Fruit fly (Drosophila melanogaster) whole organism, embryonic: ENCODE measurements around the gene CG31207.

ENCODE experiments used
- CG10366 ChIP-seq: fragments of 200-800 bp; sonication (Bioruptor generic); IDR thresholded peaks from 2 replicates; pipeline ENCODE4 v1.3.6; 2022; ENCODE audit warnings: missing biosample characterization, missing genetic modification characterization
- CG11085 ChIP-seq: fragments of 200-800 bp; sonication (Bioruptor generic); IDR thresholded peaks from 2 replicates; pipeline ENCODE4 v1.3.6; 2022; ENCODE audit warnings: missing biosample characterization, missing genetic modification characterization
- CG12769 ChIP-seq: fragments of 200-800 bp; sonication (Bioruptor generic); optimal IDR thresholded peaks from 2 replicates; lab custom pipeline; 2019; ENCODE audit warnings: missing biosample characterization, mild to moderate bottlenecking, missing genetic modification characterization, moderate library complexity
- CG1602 ChIP-seq: fragments of 200-800 bp; sonication (Bioruptor generic); optimal IDR thresholded peaks from 3 replicates; lab custom pipeline; 2016; ENCODE audit warnings: missing biosample characterization, missing genetic modification characterization
- CG30431 ChIP-seq: fragments of 200-800 bp; sonication (Bioruptor generic); optimal IDR thresholded peaks from 2 replicates; lab custom pipeline; 2017; ENCODE audit warnings: missing biosample characterization, missing genetic modification characterization
- CG3838 ChIP-seq: fragments of 200-800 bp; sonication (Bioruptor generic); optimal IDR thresholded peaks from 3 replicates; lab custom pipeline; 2016; ENCODE audit warnings: missing biosample characterization, missing genetic modification characterization
- CG4360 ChIP-seq: fragments of 200-800 bp; sonication (Bioruptor generic); IDR thresholded peaks from 2 replicates; pipeline ENCODE4 v1.3.6; 2022; ENCODE audit warnings: missing biosample characterization, missing genetic modification characterization
- CG4820 ChIP-seq: fragments of 200-800 bp; sonication (Bioruptor generic); optimal IDR thresholded peaks from 3 replicates; lab custom pipeline; 2016; ENCODE audit warnings: missing biosample characterization, missing genetic modification characterization
- CG6689 ChIP-seq: fragments of 200-800 bp; sonication (Bioruptor generic); IDR thresholded peaks from 2 replicates; pipeline ENCODE4 v1.3.6; 2022; ENCODE audit warnings: missing biosample characterization, missing genetic modification characterization
- CG6813 ChIP-seq: fragments of 200-800 bp; sonication (Bioruptor generic); optimal IDR thresholded peaks from 2 replicates; lab custom pipeline; 2017; ENCODE audit warnings: missing biosample characterization, missing genetic modification characterization, mild to moderate bottlenecking, moderate library complexity, missing genetic modification reagents
- CG7963 ChIP-seq: fragments of 200-800 bp; sonication (Bioruptor generic); IDR thresholded peaks from 3 replicates; pipeline ENCODE4 v1.3.6; 2022; ENCODE audit warnings: missing biosample characterization, missing genetic modification characterization; ENCODE audit not compliant: partially characterized antibody
- CG8089 ChIP-seq: fragments of 200-800 bp; sonication (Bioruptor generic); optimal IDR thresholded peaks from 3 replicates; lab custom pipeline; 2016; ENCODE audit warnings: missing biosample characterization, missing genetic modification characterization
- Drgx ChIP-seq: fragments of 200-800 bp; sonication (Bioruptor generic); IDR thresholded peaks from 2 replicates; pipeline ENCODE4 v1.3.6; 2022; ENCODE audit warnings: missing biosample characterization, missing genetic modification characterization
- Gsc ChIP-seq: fragments of 200-800 bp; sonication (Bioruptor generic); IDR thresholded peaks from 2 replicates; pipeline ENCODE4 v1.3.6; 2022; ENCODE audit warnings: missing biosample characterization, missing genetic modification characterization
- H2.0 ChIP-seq: fragments of 200-800 bp; sonication (Bioruptor generic); IDR thresholded peaks from 2 replicates; pipeline ENCODE4 v1.3.6; 2022; ENCODE audit warnings: missing biosample characterization, missing genetic modification characterization
- Lhr ChIP-seq: fragments of 200-800 bp; sonication (Bioruptor generic); optimal IDR thresholded peaks from 3 replicates; lab custom pipeline; 2017; ENCODE audit warnings: mild to moderate bottlenecking, missing biosample characterization, missing genetic modification reagents, missing genetic modification characterization
- Med ChIP-seq: fragments of 200-800 bp; sonication (Bioruptor generic); peaks from one replicate; lab custom pipeline; 2016; ENCODE audit warnings: missing biosample characterization, missing genetic modification characterization, mild to moderate bottlenecking, inconsistent platforms, moderate library complexity
- Oli ChIP-seq: fragments of 200-800 bp; sonication (Bioruptor generic); optimal IDR thresholded peaks from 2 replicates; lab custom pipeline; 2018; ENCODE audit warnings: missing biosample characterization, mild to moderate bottlenecking, missing genetic modification characterization, moderate library complexity
- Xrp1 ChIP-seq: fragments of 200-800 bp; sonication (Bioruptor generic); IDR thresholded peaks from 2 replicates; pipeline ENCODE4 v1.3.6; 2022; ENCODE audit warnings: missing biosample characterization, missing genetic modification characterization
- ato ChIP-seq: fragments of 200-800 bp; sonication (Bioruptor generic); IDR thresholded peaks from 2 replicates; pipeline ENCODE4 v1.3.6; 2022; ENCODE audit warnings: missing biosample characterization, missing genetic modification characterization; ENCODE audit not compliant: partially characterized antibody
- bbx ChIP-seq: fragments of 200-800 bp; sonication (Bioruptor generic); IDR thresholded peaks from 2 replicates; pipeline ENCODE4 v1.3.6; 2022; ENCODE audit warnings: missing biosample characterization, missing genetic modification characterization; ENCODE audit not compliant: partially characterized antibody
- chinmo ChIP-seq: fragments of 200-800 bp; sonication (Bioruptor generic); IDR thresholded peaks from 4 replicates; pipeline ENCODE4 v1.3.6; 2022; ENCODE audit warnings: missing biosample characterization, missing genetic modification characterization; ENCODE audit not compliant: partially characterized antibody
- chn ChIP-seq: fragments of 200-800 bp; sonication (Bioruptor generic); optimal IDR thresholded peaks from 2 replicates; lab custom pipeline; 2016; ENCODE audit warnings: missing biosample characterization, missing genetic modification characterization
- ci ChIP-seq: fragments of 200-800 bp; sonication (Bioruptor generic); IDR thresholded peaks from 3 replicates; pipeline ENCODE4 v1.3.6; 2022; ENCODE audit warnings: missing biosample characterization, missing genetic modification characterization
- da ChIP-seq: fragments of 200-800 bp; sonication (Bioruptor generic); optimal IDR thresholded peaks from 2 replicates; lab custom pipeline; 2016; ENCODE audit warnings: missing biosample characterization, missing genetic modification characterization
- dimm ChIP-seq: fragments of 200-800 bp; sonication (Bioruptor generic); IDR thresholded peaks from 2 replicates; pipeline ENCODE4 v1.3.6; 2022; ENCODE audit warnings: missing biosample characterization, missing genetic modification characterization
- ham ChIP-seq: fragments of 200-800 bp; sonication (Bioruptor generic); IDR thresholded peaks from 2 replicates; pipeline ENCODE4 v1.3.6; 2022; ENCODE audit warnings: missing biosample characterization, missing genetic modification characterization
- her ChIP-seq: fragments of 200-800 bp; sonication (Bioruptor generic); optimal IDR thresholded peaks from 2 replicates; lab custom pipeline; 2016; ENCODE audit warnings: missing biosample characterization, missing genetic modification characterization
- nom ChIP-seq: fragments of 200-800 bp; sonication (Bioruptor generic); optimal IDR thresholded peaks from 2 replicates; lab custom pipeline; 2017; ENCODE audit warnings: missing biosample characterization, missing genetic modification characterization, mild to moderate bottlenecking, moderate library complexity, missing genetic modification reagents
- oc ChIP-seq: fragments of 200-800 bp; sonication (Bioruptor generic); optimal IDR thresholded peaks from 2 replicates; lab custom pipeline; 2018; ENCODE audit warnings: missing biosample characterization, mild to moderate bottlenecking, missing genetic modification characterization, moderate library complexity
- sd ChIP-seq: fragments of 200-800 bp; sonication (Bioruptor generic); optimal IDR thresholded peaks from 3 replicates; lab custom pipeline; 2018; ENCODE audit warnings: missing biosample characterization, mild to moderate bottlenecking, missing genetic modification characterization, moderate library complexity
- sens ChIP-seq: fragments of 200-800 bp; sonication (Bioruptor generic); peaks from one replicate; lab custom pipeline; 2016; ENCODE audit warnings: missing biosample characterization, missing genetic modification characterization
- slou ChIP-seq: fragments of 200-800 bp; sonication (Bioruptor generic); optimal IDR thresholded peaks from 3 replicates; lab custom pipeline; 2016; ENCODE audit warnings: missing biosample characterization, missing genetic modification characterization
- vfl ChIP-seq: fragments of 200-800 bp; sonication (Bioruptor generic); optimal IDR thresholded peaks from 2 replicates; lab custom pipeline; 2016; ENCODE audit warnings: missing biosample characterization, missing genetic modification characterization
- zen2 ChIP-seq: fragments of 200-800 bp; sonication (Bioruptor generic); IDR thresholded peaks from 3 replicates; pipeline ENCODE4 v1.3.6; 2022; ENCODE audit warnings: missing biosample characterization, missing genetic modification characterization; ENCODE audit not compliant: partially characterized antibody

The CG31207 gene

DNA sequence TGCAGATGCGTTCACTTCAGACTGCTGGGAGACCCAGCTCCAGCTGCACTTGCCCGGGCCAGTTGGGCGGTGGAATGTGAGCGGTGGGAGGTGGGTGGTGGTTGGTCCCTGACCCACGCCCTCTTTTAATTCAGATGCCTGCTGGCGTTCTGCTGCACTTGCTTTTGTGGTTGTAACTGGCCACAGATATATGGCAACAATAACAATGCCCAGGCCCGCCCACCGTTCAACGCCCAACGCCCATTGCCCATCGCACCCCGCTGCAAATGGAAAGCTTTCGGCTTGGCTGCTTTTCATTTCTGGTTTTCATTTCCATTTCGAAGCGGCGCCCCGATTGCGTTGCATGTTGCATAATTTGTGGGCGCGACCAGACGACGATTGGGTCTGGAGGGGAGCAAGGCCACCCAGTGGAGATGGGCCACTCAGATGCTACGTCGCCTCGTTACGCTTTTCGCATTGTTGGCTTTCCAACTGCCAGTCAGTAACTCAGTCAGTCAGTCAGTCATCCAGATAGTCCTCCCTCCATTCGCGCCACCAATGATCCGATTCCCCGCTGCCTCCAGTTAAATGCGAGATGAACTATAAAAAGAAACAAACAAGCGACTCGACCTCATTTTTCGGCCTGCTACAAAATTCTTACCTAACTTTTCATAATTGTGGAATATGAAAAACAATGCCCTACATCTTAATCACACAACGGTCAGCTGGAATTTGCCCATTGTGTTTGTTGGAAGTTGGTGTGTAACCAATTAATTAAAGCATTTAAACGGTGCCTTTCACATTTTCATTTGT, 43.6 kb upstream of the CG31207 start (continued):
- TF ChIP-seq zen2 (GFP tag; lab: Robert Waterston, UW) (no peak), CG30431 (no peak), CG3838 (GFP tag; lab: Kevin White, UChicago) (no peak), da (GFP tag; lab: Kevin White, UChicago) (no peak), ato (0 out of 2 replicates have a peak, but pooled peaks have one; percentile 16), dimm (no peak), H2.0 (GFP tag; lab: Robert Waterston, UW) (no peak), CG8089 (GFP tag; lab: Kevin White, UChicago) (no peak), chn (GFP tag; lab: Kevin White, UChicago) (no peak), CG10366 (GFP tag; lab: Robert Waterston, UW) (no peak), CG11085 (GFP tag; lab: Robert Waterston, UW) (no peak), CG4360 (GFP tag; lab: Robert Waterston, UW) (no peak), ham (no peak), CG4820 (no peak), slou (no peak), vfl (GFP tag; lab: Kevin White, UChicago) (no peak), her (GFP tag; lab: Kevin White, UChicago) (no peak), CG12769 (tag; lab: Kevin White, UChicago) (peak; percentile 51), Med (peak; percentile 51), chinmo (GFP tag; lab: Robert Waterston, UW) (no peak), sd (tag; lab: Kevin White, UChicago) (peak; percentile 7), ci (GFP tag; lab: Robert Waterston, UW) (0 out of 3 replicates have a peak, but pooled peaks have one; percentile 36), CG6813 (GFP tag; lab: Kevin White, UChicago) (no peak), Gsc (no peak), Lhr (GFP tag; lab: Kevin White, UChicago) (no peak)

DNA sequence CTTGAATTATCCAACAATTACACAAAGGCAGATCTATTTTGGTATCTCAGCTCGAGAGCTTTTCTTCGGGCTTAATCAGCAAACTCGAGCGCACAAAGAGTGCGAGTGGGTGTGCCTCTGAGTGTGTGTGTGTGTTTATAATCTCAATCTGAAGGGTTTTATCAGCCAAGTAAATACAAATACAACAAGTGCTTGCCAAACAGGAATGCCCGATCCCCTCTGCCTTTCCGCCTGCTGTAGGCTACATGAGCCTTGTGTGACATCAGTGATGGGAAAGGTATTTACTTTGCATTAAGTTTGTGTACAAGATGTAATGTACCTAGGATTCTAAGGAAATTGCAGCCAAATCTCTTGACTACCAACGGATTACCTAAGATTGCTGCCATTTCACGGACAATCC, 42.6 kb upstream of the CG31207 start:
- TF ChIP-seq bbx (no peak), Drgx (peak; percentile 52; the same call in 1 of the 2 replicates), Xrp1 (GFP tag; lab: Robert Waterston, UW) (0 out of 2 replicates have a peak, but pooled peaks have one; percentile 12), sens (GFP tag; lab: Kevin White, UChicago) (peak; percentile 24), nom (peak; percentile 6)

- no peak for TF ChIP-seq oc (tag; lab: Kevin White, UChicago)
- TF ChIP-seq CG1602, result no peak
- no peak for TF ChIP-seq CG7963 (GFP tag; lab: Robert Waterston, UW)
- TF ChIP-seq Oli, result no peak
- TF ChIP-seq CG6689, result no peak
- TF ChIP-seq CG6813 (GFP tag; lab: Kevin White, UChicago), result no peak
- TF ChIP-seq, all 482 proteins: peak for 0
Observed at dm6 chr3R:21084979-21085378, 38.2 kb upstream of the CG31207 start.
